Fruit fly (Drosophila melanogaster): ENCODE results near the gene NP15.6.

DNA sequence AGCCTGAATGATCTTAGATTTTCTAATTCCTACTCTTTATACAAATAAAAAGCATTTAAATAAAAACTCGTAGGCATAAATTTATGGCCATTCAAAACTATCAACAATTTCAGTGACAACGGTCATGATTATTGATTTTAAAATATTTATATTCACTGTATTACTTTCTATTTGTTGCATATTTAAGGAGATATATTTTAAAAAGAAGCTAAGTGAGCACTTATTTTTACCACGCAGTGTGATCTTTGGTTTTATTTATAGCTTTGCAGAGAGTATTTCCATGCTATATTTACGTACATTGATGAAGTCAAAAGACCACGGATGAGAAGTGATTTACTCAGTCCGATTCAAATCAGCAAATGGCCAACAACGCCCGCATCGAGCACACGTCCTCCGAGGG, 2.4 kb upstream of the NP15.6 start, which contains the start of gene CG14285:
- TF ChIP-seq usp (GFP tag; optimal IDR thresholded peaks at IDR 0.05) (no peak), pan (optimal IDR thresholded peaks at IDR 0.05) (no peak), CG8478 (optimal IDR thresholded peaks at IDR 0.05) (no peak)

Measured in whole organism.